Worm (Caenorhabditis elegans) whole organism, L4 larva: ENCODE results near the gene kqt-1.

Experiments used
- ama-1 ChIP-seq: fragments of 150-350 bp; optimal IDR thresholded peaks from 2 replicates; lab custom pipeline; 2014; ENCODE audit warnings: inconsistent platforms, mixed read lengths
- ces-1 ChIP-seq: fragments of 150-350 bp; sonication (generic microtip); optimal IDR thresholded peaks from 4 replicates; lab custom pipeline; 2014; ENCODE audit warnings: missing biosample characterization, missing genetic modification reagents, missing genetic modification characterization
- dmd-6 ChIP-seq: fragments of 200-800 bp; sonication (Bioruptor generic); IDR thresholded peaks from 2 replicates; pipeline ENCODE4 v1.3.6; 2022; ENCODE audit warnings: missing genetic modification reagents, missing genetic modification characterization, missing compliant biosample characterization
- dmd-8 ChIP-seq: fragments of 200-800 bp; sonication (Bioruptor generic); IDR thresholded peaks from 2 replicates; pipeline ENCODE4 v1.3.6; 2022; ENCODE audit warnings: missing genetic modification characterization, missing compliant biosample characterization
- egl-43 ChIP-seq: fragments of 200-800 bp; sonication (Bioruptor generic); IDR thresholded peaks from 2 replicates; pipeline ENCODE4 v1.3.6; 2022; ENCODE audit warnings: missing genetic modification reagents, missing genetic modification characterization, missing compliant biosample characterization
- lsy-2 ChIP-seq, 2 experiments: fragments of 150-350 bp in 1 of 2; sonication (generic microtip) in 1 of 2; optimal IDR thresholded peaks; 2 replicates each; lab custom pipeline; 2014 to 2017; ENCODE audit warnings: missing biosample characterization in 2 of 2, missing genetic modification characterization in 2 of 2
- mdl-1 ChIP-seq, 2 experiments: fragments of 150-350 bp in 1 of 2; sonication (generic microtip) in 1 of 2; optimal IDR thresholded peaks; 2 replicates each; lab custom pipeline; 2014 to 2017; ENCODE audit warnings: missing biosample characterization in 2 of 2, missing genetic modification characterization in 2 of 2
- mep-1 ChIP-seq: fragments of 150-350 bp; sonication (generic microtip); optimal IDR thresholded peaks from 3 replicates; lab custom pipeline; 2014; ENCODE audit warnings: missing biosample characterization, missing genetic modification characterization
- nhr-10 ChIP-seq: fragments of 150-350 bp; optimal IDR thresholded peaks from 2 replicates; lab custom pipeline; 2014; ENCODE audit warnings: missing biosample characterization, missing genetic modification characterization
- nhr-76 ChIP-seq: fragments of 150-350 bp; optimal IDR thresholded peaks from 2 replicates; lab custom pipeline; 2014; ENCODE audit warnings: missing biosample characterization, missing genetic modification characterization
- pha-4 ChIP-seq, 2 experiments: fragments of 150-350 bp in 1 of 2; fragments of 200-800 bp in 1 of 2; sonication (Bioruptor generic) in 1 of 2; IDR thresholded peaks in 1 of 2; optimal IDR thresholded peaks in 1 of 2; 2 replicates each; pipeline versions ENCODE4 v1.3.6 to Lab custom; 2014 to 2022; ENCODE audit warnings: missing genetic modification characterization in 2 of 2, missing genetic modification reagents in 2 of 2, missing biosample characterization in 1 of 2, missing compliant biosample characterization in 1 of 2
- skn-1 ChIP-seq: fragments of 150-350 bp; optimal IDR thresholded peaks from 2 replicates; lab custom pipeline; 2014; ENCODE audit warnings: missing biosample characterization, missing genetic modification characterization
- spr-1 ChIP-seq: sonication (generic microtip); optimal IDR thresholded peaks from 2 replicates; lab custom pipeline; 2016; ENCODE audit warnings: mild to moderate bottlenecking, missing genetic modification characterization, missing compliant biosample characterization
- zip-11 ChIP-seq: fragments of 200-800 bp; sonication (Bioruptor generic); IDR thresholded peaks from 2 replicates; pipeline ENCODE4 v1.3.6; 2022; ENCODE audit warnings: missing genetic modification characterization, missing compliant biosample characterization

DNA sequence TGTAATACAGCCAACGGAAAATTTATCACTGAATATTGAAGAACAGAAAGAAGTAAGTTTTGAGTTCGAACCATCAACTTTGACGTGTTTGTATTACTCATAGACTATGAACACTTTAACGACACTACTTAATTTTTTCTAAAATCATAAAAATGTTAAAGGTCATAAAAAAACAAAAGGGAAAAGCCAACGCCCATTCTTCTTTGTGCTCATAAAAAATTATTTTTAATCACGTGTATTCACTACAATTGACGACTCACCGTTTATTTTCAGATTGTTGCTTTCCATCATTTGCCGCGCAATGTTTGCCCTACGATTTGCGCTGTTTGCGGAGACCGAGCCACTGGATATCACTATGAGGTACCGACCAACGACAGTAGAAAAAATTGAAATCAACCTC, 37.4 kb downstream of the kqt-1 start:
- TF ChIP-seq ama-1 (lab: Kevin White, UChicago), result no peak
- no peak for TF ChIP-seq egl-43 (GFP tag; lab: Robert Waterston, UW)
- no peak for TF ChIP-seq ces-1 (GFP tag; lab: Kevin White, UChicago)
- no peak for TF ChIP-seq spr-1 (tag; lab: Kevin White, UChicago)
- TF ChIP-seq mdl-1 (tag; optimal IDR thresholded peaks at IDR 0.05; lab: Kevin White, UChicago), result no peak
- no peak for TF ChIP-seq skn-1
- no peak for TF ChIP-seq dmd-6 (GFP tag; lab: Robert Waterston, UW)
- no peak for TF ChIP-seq zip-11
- TF ChIP-seq dmd-8, result no peak
- TF ChIP-seq nhr-76 (tag; lab: Kevin White, UChicago), result no peak
- no peak for TF ChIP-seq pha-4 (GFP tag; IDR thresholded peaks at IDR 0.05; lab: Robert Waterston, UW)
- peak; percentile 17 for TF ChIP-seq pha-4 (tag; optimal IDR thresholded peaks at IDR 0.05; lab: Kevin White, UChicago)
- TF ChIP-seq lsy-2 (tag; optimal IDR thresholded peaks at IDR 0.05; lab: Kevin White, UChicago), result no peak
- no peak for TF ChIP-seq mep-1
- no peak for TF ChIP-seq nhr-10 (tag; lab: Kevin White, UChicago)
